Fruit fly (Drosophila melanogaster) whole organism, wandering third instar larva: ENCODE data around the gene Ifrd1.

Experiments used
- CG9705 ChIP-seq: fragments of 200-800 bp; sonication (Bioruptor generic); optimal IDR thresholded peaks from 2 replicates; lab custom pipeline; 2018; ENCODE audit warnings: missing biosample characterization, mild to moderate bottlenecking, missing genetic modification characterization
- Hr78 ChIP-seq: fragments of >200 bp; optimal IDR thresholded peaks from 2 replicates; lab custom pipeline; 2017; ENCODE audit warnings: missing biosample characterization, missing genetic modification characterization
- Hr83 ChIP-seq: fragments of 200-300 bp; sonication (Bioruptor generic); optimal IDR thresholded peaks from 2 replicates; lab custom pipeline; 2016; ENCODE audit warnings: missing biosample characterization, mild to moderate bottlenecking, missing genetic modification characterization, moderate library complexity; ENCODE audit not compliant: poor library complexity, severe bottlenecking
- Sp1 ChIP-seq: fragments of 200-800 bp; sonication (Bioruptor generic); optimal IDR thresholded peaks from 3 replicates; lab custom pipeline; 2019; ENCODE audit warnings: missing biosample characterization, mild to moderate bottlenecking, missing genetic modification characterization, moderate library complexity
- br ChIP-seq: fragments of 200-800 bp; sonication (Bioruptor generic); optimal IDR thresholded peaks from 2 replicates; lab custom pipeline; 2016; ENCODE audit warnings: missing biosample characterization, missing genetic modification characterization
- dl ChIP-seq, 2 experiments: fragments of 175-275, 200-275 bp in 1 of 2; fragments of 200-275 bp in 1 of 2; sonication (Bioruptor generic); optimal IDR thresholded peaks; lab custom pipeline; 2018; ENCODE audit warnings: mild to moderate bottlenecking in 2 of 2, missing biosample characterization in 2 of 2, missing genetic modification characterization in 2 of 2, moderate library complexity in 2 of 2; ENCODE audit not compliant: partially characterized antibody in 2 of 2, insufficient read depth in 1 of 2
- dmrt93B ChIP-seq: fragments of 200-800 bp; sonication (Bioruptor generic); optimal IDR thresholded peaks from 2 replicates; lab custom pipeline; 2018; ENCODE audit warnings: missing biosample characterization, mild to moderate bottlenecking, missing genetic modification characterization
- fru ChIP-seq: fragments of 200-800 bp; sonication (Bioruptor generic); optimal IDR thresholded peaks from 3 replicates; lab custom pipeline; 2016; ENCODE audit warnings: missing biosample characterization, mild to moderate bottlenecking, missing genetic modification characterization
- lola ChIP-seq: fragments of >200 bp; optimal IDR thresholded peaks from 2 replicates; lab custom pipeline; 2017; ENCODE audit warnings: missing biosample characterization, missing genetic modification characterization
- pan ChIP-seq: fragments of >200 bp; optimal IDR thresholded peaks from 2 replicates; lab custom pipeline; 2017
- psq ChIP-seq: fragments of 200-800 bp; sonication (Bioruptor generic); optimal IDR thresholded peaks from 3 replicates; lab custom pipeline; 2017; ENCODE audit warnings: missing biosample characterization, mild to moderate bottlenecking, missing genetic modification characterization, moderate library complexity
- tai ChIP-seq: sonication (Bioruptor generic); optimal IDR thresholded peaks from 2 replicates; lab custom pipeline; 2016; ENCODE audit warnings: missing biosample characterization, missing genetic modification characterization
- usp ChIP-seq: fragments of >200 bp; optimal IDR thresholded peaks from 2 replicates; lab custom pipeline; 2017; ENCODE audit warnings: missing biosample characterization, missing genetic modification characterization
- woc ChIP-seq: sonication (Bioruptor generic); optimal IDR thresholded peaks from 2 replicates; lab custom pipeline; 2016; ENCODE audit warnings: missing biosample characterization, mild to moderate bottlenecking, missing genetic modification characterization

DNA sequence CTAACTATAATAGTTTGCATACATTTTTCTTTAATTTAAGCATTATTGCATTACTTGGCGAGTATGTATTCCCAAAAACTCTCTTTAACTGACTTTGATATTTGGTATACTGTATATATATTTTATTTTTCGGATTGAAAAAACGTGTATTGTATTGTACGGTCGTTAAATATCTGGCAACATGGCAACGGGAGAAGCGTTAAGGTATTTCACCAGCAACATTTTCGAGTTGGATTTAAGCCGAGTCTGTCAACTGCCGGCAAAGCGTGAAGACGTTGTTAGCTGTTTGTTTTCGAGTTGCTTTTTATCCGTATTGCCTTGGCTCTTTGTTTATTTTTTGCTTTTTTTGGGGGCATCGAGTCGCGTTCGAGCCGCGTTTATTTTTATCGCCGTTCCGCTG lies 34.4 kb downstream of the Ifrd1 start, which contains the start of gene CG2975:
- TF ChIP-seq dmrt93B (GFP tag; lab: Kevin White, UChicago) (no peak), Sp1 (GFP tag; lab: Kevin White, UChicago) (no peak), Hr78 (GFP tag; lab: Kevin White, UChicago) (no peak), CG9705 (GFP tag; lab: Kevin White, UChicago) (no peak), Hr83 (GFP tag; lab: Kevin White, UChicago) (no peak), tai (GFP tag; lab: Kevin White, UChicago) (no peak), psq (GFP tag; lab: Kevin White, UChicago) (no peak), dl (GFP tag; optimal IDR thresholded peaks at IDR 0.05; lab: Kevin White, UChicago; ENCODE audit: insufficient read depth in 1 of 2, partially characterized antibody in 2 of 2) (no peak), usp (GFP tag; lab: Kevin White, UChicago) (no peak), pan (lab: Kevin White, UChicago) (no peak), lola (GFP tag; lab: Kevin White, UChicago) (no peak), woc (GFP tag; lab: Kevin White, UChicago) (no peak), br (GFP tag; lab: Kevin White, UChicago) (no peak), fru (GFP tag; lab: Kevin White, UChicago) (no peak)
